Worm (Caenorhabditis elegans) whole organism, late embryonic: ENCODE results near the gene cpt-5.

ENCODE experiments used
- T23F11.4 ChIP-seq: fragments of 200-800 bp; sonication (Bioruptor generic); optimal IDR thresholded peaks from 2 replicates; lab custom pipeline; 2018; ENCODE audit warnings: mild to moderate bottlenecking, missing genetic modification characterization, missing compliant biosample characterization
- ceh-19 ChIP-seq: fragments of 200-800 bp; sonication (Bioruptor generic); optimal IDR thresholded peaks from 2 replicates; lab custom pipeline; 2018; ENCODE audit warnings: mild to moderate bottlenecking, missing genetic modification characterization, missing compliant biosample characterization
- ceh-22 ChIP-seq: sonication (generic microtip); optimal IDR thresholded peaks from 2 replicates; lab custom pipeline; 2017; ENCODE audit warnings: missing biosample characterization, missing genetic modification characterization
- ceh-31 ChIP-seq: sonication (generic microtip); optimal IDR thresholded peaks from 2 replicates; lab custom pipeline; 2016; ENCODE audit warnings: missing genetic modification characterization, missing compliant biosample characterization
- elt-2 ChIP-seq: sonication (generic microtip); optimal IDR thresholded peaks from 2 replicates; lab custom pipeline; 2016; ENCODE audit warnings: missing genetic modification reagents, missing genetic modification characterization, missing compliant biosample characterization
- lim-6 ChIP-seq: sonication (generic microtip); optimal IDR thresholded peaks from 2 replicates; lab custom pipeline; 2016; ENCODE audit warnings: missing genetic modification characterization, missing compliant biosample characterization
- nfya-1 ChIP-seq: sonication (generic microtip); optimal IDR thresholded peaks from 2 replicates; lab custom pipeline; 2017; ENCODE audit warnings: missing genetic modification characterization, mild to moderate bottlenecking, missing compliant biosample characterization, antibody characterized with exemption, moderate library complexity

- TF ChIP-seq ceh-19 (GFP tag; lab: Kevin White, UChicago), result no peak
- TF ChIP-seq ceh-22 (tag; lab: Kevin White, UChicago), result no peak
- no peak for TF ChIP-seq elt-2 (tag; lab: Kevin White, UChicago)
- TF ChIP-seq ceh-31, result no peak
- TF ChIP-seq nfya-1 (tag; lab: Kevin White, UChicago), result no peak
- TF ChIP-seq lim-6, result no peak
- no peak for TF ChIP-seq T23F11.4
These were observed 35.8 kb upstream of the cpt-5 start, which contains the start of gene srx-128 for ce11 chrV:13837173-13837572.
